Fruit fly (Drosophila melanogaster) whole organism, embryonic: ENCODE measurements around the gene CG13962.

Experiments
- Abd-B ChIP-seq: fragments of 200-800 bp; sonication (Bioruptor generic); optimal IDR thresholded peaks from 2 replicates; lab custom pipeline; 2018; ENCODE audit warnings: missing biosample characterization, mild to moderate bottlenecking, missing genetic modification characterization, moderate library complexity
- CG11723 ChIP-seq: fragments of 200-800 bp; sonication (Bioruptor generic); optimal IDR thresholded peaks from 2 replicates; lab custom pipeline; 2017; ENCODE audit warnings: missing biosample characterization, mild to moderate bottlenecking, missing genetic modification characterization
- CG12299 ChIP-seq: fragments of 200-800 bp; sonication (Bioruptor generic); optimal IDR thresholded peaks from 2 replicates; lab custom pipeline; 2018; ENCODE audit warnings: missing biosample characterization, mild to moderate bottlenecking, missing genetic modification characterization
- CG12659 ChIP-seq: fragments of 200-800 bp; sonication (Bioruptor generic); optimal IDR thresholded peaks from 3 replicates; lab custom pipeline; 2017; ENCODE audit warnings: mild to moderate bottlenecking, missing biosample characterization, missing genetic modification reagents, missing genetic modification characterization
- CG13624 ChIP-seq: fragments of 200-800 bp; sonication (Bioruptor generic); optimal IDR thresholded peaks from 2 replicates; lab custom pipeline; 2016; ENCODE audit warnings: missing biosample characterization, missing genetic modification characterization
- CG17385 ChIP-seq: fragments of 200-800 bp; sonication (Bioruptor generic); optimal IDR thresholded peaks from 3 replicates; lab custom pipeline; 2018; ENCODE audit warnings: missing biosample characterization, mild to moderate bottlenecking, missing genetic modification characterization
- CG18262 ChIP-seq: fragments of 200-800 bp; optimal IDR thresholded peaks from 3 replicates; lab custom pipeline; 2019; ENCODE audit warnings: missing biosample characterization, mild to moderate bottlenecking, missing genetic modification characterization, moderate library complexity
- CG2678 ChIP-seq: fragments of 200-800 bp; sonication (Bioruptor generic); optimal IDR thresholded peaks from 3 replicates; lab custom pipeline; 2019; ENCODE audit warnings: missing biosample characterization, mild to moderate bottlenecking, missing genetic modification characterization, moderate library complexity
- CG31224 ChIP-seq: fragments of 200-800 bp; sonication (Bioruptor generic); IDR thresholded peaks from 2 replicates; pipeline ENCODE4 v1.3.6; 2022; ENCODE audit warnings: missing biosample characterization, missing genetic modification characterization
- CG34376 ChIP-seq: fragments of 200-800 bp; sonication (Bioruptor generic); optimal IDR thresholded peaks from 2 replicates; lab custom pipeline; 2018; ENCODE audit warnings: missing biosample characterization, mild to moderate bottlenecking, missing genetic modification characterization
- CG4424 ChIP-seq: fragments of 200-800 bp; sonication (Bioruptor generic); optimal IDR thresholded peaks from 3 replicates; lab custom pipeline; 2016; ENCODE audit warnings: missing biosample characterization, missing genetic modification characterization
- CG5245 ChIP-seq: fragments of 200-800 bp; sonication (Bioruptor generic); optimal IDR thresholded peaks from 3 replicates; lab custom pipeline; 2016; ENCODE audit warnings: missing biosample characterization, missing genetic modification characterization
- CG6254 ChIP-seq: fragments of 200-800 bp; sonication (Bioruptor generic); optimal IDR thresholded peaks from 3 replicates; lab custom pipeline; 2017; ENCODE audit warnings: mild to moderate bottlenecking, missing biosample characterization, missing genetic modification reagents, missing genetic modification characterization
- CG6683 ChIP-seq: fragments of 200-800 bp; sonication (Bioruptor generic); optimal IDR thresholded peaks from 2 replicates; lab custom pipeline; 2017; ENCODE audit warnings: missing biosample characterization, mild to moderate bottlenecking, missing genetic modification characterization, missing genetic modification reagents
- CG7271 ChIP-seq: fragments of 200-800 bp; sonication (Bioruptor generic); optimal IDR thresholded peaks from 2 replicates; lab custom pipeline; 2018; ENCODE audit warnings: missing biosample characterization, mild to moderate bottlenecking, missing genetic modification characterization, moderate library complexity
- CG7745 ChIP-seq: fragments of 200-800 bp; sonication (Bioruptor generic); optimal IDR thresholded peaks from 2 replicates; lab custom pipeline; 2018; ENCODE audit warnings: missing biosample characterization, mild to moderate bottlenecking, missing genetic modification characterization, moderate library complexity
- CG8944 ChIP-seq: fragments of 200-800 bp; sonication (Bioruptor generic); optimal IDR thresholded peaks from 3 replicates; lab custom pipeline; 2016; ENCODE audit warnings: missing biosample characterization, missing genetic modification characterization
- CG9215 ChIP-seq: fragments of 200-800 bp; sonication (Bioruptor generic); IDR thresholded peaks from 2 replicates; pipeline ENCODE4 v1.3.6; 2022; ENCODE audit warnings: missing biosample characterization, missing genetic modification characterization
- CG9932 ChIP-seq: fragments of 200-800 bp; sonication (Bioruptor generic); IDR thresholded peaks from 2 replicates; pipeline ENCODE4 v1.3.6; 2022; ENCODE audit warnings: missing biosample characterization, missing genetic modification characterization
- CTCF ChIP-seq: fragments of 200-800 bp; sonication (Bioruptor generic); optimal IDR thresholded peaks from 2 replicates; lab custom pipeline; 2017; ENCODE audit warnings: missing biosample characterization, mild to moderate bottlenecking, missing genetic modification characterization, moderate library complexity
- Dad ChIP-seq: fragments of 200-800 bp; sonication (Bioruptor generic); optimal IDR thresholded peaks from 3 replicates; lab custom pipeline; 2016; ENCODE audit warnings: missing biosample characterization, missing genetic modification characterization
- HmgD ChIP-seq: fragments of 200-800 bp; sonication (Bioruptor generic); optimal IDR thresholded peaks from 3 replicates; lab custom pipeline; 2016; ENCODE audit warnings: missing biosample characterization, missing genetic modification characterization
- MBD-R2 ChIP-seq: fragments of 200-800 bp; sonication (Bioruptor generic); IDR thresholded peaks from 2 replicates; pipeline ENCODE4 v1.3.6; 2022; ENCODE audit warnings: missing biosample characterization, missing genetic modification characterization
- MTF-1 ChIP-seq: fragments of 200-800 bp; sonication (Bioruptor generic); optimal IDR thresholded peaks from 2 replicates; lab custom pipeline; 2018; ENCODE audit warnings: missing biosample characterization, mild to moderate bottlenecking, missing genetic modification characterization, borderline replicate concordance
- Med ChIP-seq: fragments of 200-800 bp; sonication (Bioruptor generic); peaks from one replicate; lab custom pipeline; 2016; ENCODE audit warnings: missing biosample characterization, missing genetic modification characterization, mild to moderate bottlenecking, inconsistent platforms, moderate library complexity
- NC2β ChIP-seq: fragments of 200-800 bp; sonication (Bioruptor generic); optimal IDR thresholded peaks from 2 replicates; lab custom pipeline; 2016; ENCODE audit warnings: missing biosample characterization, missing genetic modification characterization
- Neu2 ChIP-seq: fragments of 200-800 bp; sonication (Bioruptor generic); optimal IDR thresholded peaks from 3 replicates; lab custom pipeline; 2016; ENCODE audit warnings: missing biosample characterization, missing genetic modification characterization, borderline replicate concordance
- NfI ChIP-seq: fragments of 200-800 bp; sonication (Bioruptor generic); optimal IDR thresholded peaks from 3 replicates; lab custom pipeline; 2018; ENCODE audit warnings: missing biosample characterization, mild to moderate bottlenecking, missing genetic modification characterization, moderate library complexity
- Oaz ChIP-seq: fragments of 200-800 bp; sonication (Bioruptor generic); IDR thresholded peaks from 2 replicates; pipeline ENCODE4 v1.3.6; 2022; ENCODE audit warnings: missing biosample characterization, missing genetic modification characterization
- Optix ChIP-seq: fragments of 200-800 bp; sonication (Bioruptor generic); IDR thresholded peaks from 3 replicates; pipeline ENCODE4 v1.3.6; 2022; ENCODE audit warnings: missing biosample characterization, missing genetic modification characterization
- Ptx1 ChIP-seq: fragments of 200-800 bp; sonication (Bioruptor generic); IDR thresholded peaks from 2 replicates; pipeline ENCODE4 v1.3.6; 2022; ENCODE audit warnings: missing biosample characterization, missing genetic modification characterization
- Rfx ChIP-seq: fragments of 200-800 bp; sonication (Bioruptor generic); IDR thresholded peaks from 2 replicates; pipeline ENCODE4 v1.3.6; 2022; ENCODE audit warnings: missing biosample characterization, missing genetic modification characterization
- Trl ChIP-seq, 3 experiments: fragments of >200 bp in 2 of 3; fragments of 200-800 bp in 1 of 3; sonication (Bioruptor generic) in 1 of 3; optimal IDR thresholded peaks; 2 replicates in 1 of 3; 3 replicates in 2 of 3; lab custom pipeline; 2016 to 2017; ENCODE audit warnings: missing biosample characterization in 1 of 3, missing genetic modification characterization in 1 of 3
- Vsx1 ChIP-seq: fragments of 200-800 bp; sonication (Bioruptor generic); optimal IDR thresholded peaks from 2 replicates; lab custom pipeline; 2017; ENCODE audit warnings: missing biosample characterization, mild to moderate bottlenecking, missing genetic modification characterization, missing genetic modification reagents
- ab ChIP-seq: fragments of 200-800 bp; sonication (Bioruptor generic); optimal IDR thresholded peaks from 2 replicates; lab custom pipeline; 2016; ENCODE audit warnings: missing biosample characterization, missing genetic modification characterization
- fd3F ChIP-seq: fragments of 200-800 bp; sonication (Bioruptor generic); optimal IDR thresholded peaks from 2 replicates; lab custom pipeline; 2018; ENCODE audit warnings: missing biosample characterization, mild to moderate bottlenecking, missing genetic modification characterization, moderate library complexity
- gem ChIP-seq: fragments of 200-800 bp; sonication (Bioruptor generic); optimal IDR thresholded peaks from 2 replicates; lab custom pipeline; 2019; ENCODE audit warnings: missing biosample characterization, mild to moderate bottlenecking, missing genetic modification characterization, moderate library complexity
- ind ChIP-seq: fragments of 200-800 bp; sonication (Bioruptor generic); optimal IDR thresholded peaks from 3 replicates; lab custom pipeline; 2016; ENCODE audit warnings: missing biosample characterization, missing genetic modification characterization
- insv ChIP-seq, 2 experiments: fragments of 200-800 bp; sonication (Bioruptor generic); optimal IDR thresholded peaks; 3 replicates each; lab custom pipeline; 2016 to 2018; ENCODE audit warnings: missing biosample characterization in 2 of 2, missing genetic modification characterization in 2 of 2
- jumu ChIP-seq: fragments of 200-800 bp; sonication (Bioruptor generic); optimal IDR thresholded peaks from 3 replicates; lab custom pipeline; 2016; ENCODE audit warnings: missing biosample characterization, missing genetic modification characterization
- nau ChIP-seq: fragments of 200-800 bp; sonication (Bioruptor generic); optimal IDR thresholded peaks from 3 replicates; lab custom pipeline; 2017; ENCODE audit warnings: missing biosample characterization, mild to moderate bottlenecking, missing genetic modification characterization, missing genetic modification reagents
- run ChIP-seq: fragments of 200-800 bp; sonication (Bioruptor generic); optimal IDR thresholded peaks from 3 replicates; lab custom pipeline; 2018; ENCODE audit warnings: missing biosample characterization, mild to moderate bottlenecking, missing genetic modification characterization
- sc ChIP-seq, 3 experiments: fragments of >200 bp in 2 of 3; fragments of 200-800 bp in 1 of 3; sonication (Bioruptor generic) in 1 of 3; optimal IDR thresholded peaks; 2 replicates in 2 of 3; 3 replicates in 1 of 3; lab custom pipeline; 2017; ENCODE audit warnings: mild to moderate bottlenecking in 1 of 3, missing biosample characterization in 1 of 3, missing genetic modification characterization in 1 of 3, missing genetic modification reagents in 1 of 3
- schlank ChIP-seq: fragments of 200-800 bp; sonication (Bioruptor generic); optimal IDR thresholded peaks from 2 replicates; lab custom pipeline; 2018; ENCODE audit warnings: missing biosample characterization, mild to moderate bottlenecking, missing genetic modification characterization
- sna ChIP-seq: fragments of 200-800 bp; sonication (Bioruptor generic); IDR thresholded peaks from 2 replicates; pipeline ENCODE4 v1.3.6; 2022; ENCODE audit warnings: missing biosample characterization, missing genetic modification characterization; ENCODE audit not compliant: partially characterized antibody
- sqz ChIP-seq: fragments of 200-800 bp; sonication (Bioruptor generic); optimal IDR thresholded peaks from 3 replicates; lab custom pipeline; 2018; ENCODE audit warnings: missing biosample characterization, mild to moderate bottlenecking, missing genetic modification characterization
- tap ChIP-seq: fragments of 200-800 bp; optimal IDR thresholded peaks from 3 replicates; lab custom pipeline; 2019; ENCODE audit warnings: missing biosample characterization, mild to moderate bottlenecking, missing genetic modification characterization, moderate library complexity
- toy ChIP-seq: fragments of 200-800 bp; sonication (Bioruptor generic); IDR thresholded peaks from 2 replicates; pipeline ENCODE4 v1.3.6; 2022; ENCODE audit warnings: missing biosample characterization, missing genetic modification characterization
- vvl ChIP-seq: fragments of 200-800 bp; sonication (Bioruptor generic); IDR thresholded peaks from 2 replicates; pipeline ENCODE4 v1.3.6; 2022; ENCODE audit warnings: missing biosample characterization, missing genetic modification characterization
- wek ChIP-seq: fragments of 200-800 bp; sonication (Bioruptor generic); optimal IDR thresholded peaks from 3 replicates; lab custom pipeline; 2018; ENCODE audit warnings: missing biosample characterization, mild to moderate bottlenecking, missing genetic modification characterization, moderate library complexity
- z ChIP-seq: fragments of 200-800 bp; sonication (Bioruptor generic); IDR thresholded peaks from 3 replicates; pipeline ENCODE4 v1.3.6; 2022; ENCODE audit warnings: missing biosample characterization, missing genetic modification characterization

Gene CG13962

DNA sequence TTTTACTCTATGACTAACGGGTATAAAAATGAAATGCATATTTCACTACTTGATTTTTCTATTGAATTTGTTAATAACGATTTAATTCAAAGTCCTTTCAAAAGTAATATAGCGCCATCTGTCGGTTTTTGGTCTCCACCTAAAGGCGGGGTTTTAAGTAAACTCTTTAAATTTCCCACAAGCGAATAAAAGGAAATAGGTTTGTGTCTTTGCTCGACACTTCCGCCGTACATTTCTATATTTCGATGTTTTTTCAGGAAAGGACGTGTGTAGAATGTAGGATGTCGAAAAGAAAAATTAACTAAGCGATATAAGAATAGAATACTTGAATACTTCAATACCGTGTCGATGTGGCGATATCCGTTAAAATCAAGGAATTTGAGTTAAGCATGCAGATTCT, 2.8 kb upstream of the CG13962 start (continued):
- TF ChIP-seq fd3F (no peak), MTF-1 (GFP tag; lab: Kevin White, UChicago) (no peak), Ptx1 (GFP tag; lab: Robert Waterston, UW) (no peak), CG9215 (GFP tag; lab: Robert Waterston, UW) (no peak), CTCF (GFP tag; lab: Kevin White, UChicago) (peak; percentile 94), sc (optimal IDR thresholded peaks at IDR 0.05; lab: Kevin White, UChicago) (no peak), sc (GFP tag; optimal IDR thresholded peaks at IDR 0.05; lab: Kevin White, UChicago) (no peak), CG11723 (GFP tag; lab: Kevin White, UChicago) (no peak), wek (GFP tag; lab: Kevin White, UChicago) (no peak), CG12659 (GFP tag; lab: Kevin White, UChicago) (peak; percentile 0), z (GFP tag; lab: Robert Waterston, UW) (no peak), nau (GFP tag; lab: Kevin White, UChicago) (no peak), Vsx1 (GFP tag; lab: Kevin White, UChicago) (no peak), CG7271 (tag; lab: Kevin White, UChicago) (no peak), ab (GFP tag; lab: Kevin White, UChicago) (no peak), Abd-B (GFP tag; lab: Kevin White, UChicago) (no peak), CG6683 (GFP tag; lab: Kevin White, UChicago) (no peak), CG31224 (GFP tag; lab: Robert Waterston, UW) (no peak), CG12299 (tag; lab: Kevin White, UChicago) (no peak), schlank (no peak), jumu (GFP tag; lab: Kevin White, UChicago) (no peak), CG5245 (peak; percentile 20), toy (GFP tag; lab: Robert Waterston, UW) (no peak), sqz (GFP tag; lab: Kevin White, UChicago) (no peak), CG7745 (tag; lab: Kevin White, UChicago) (no peak), NfI (GFP tag; lab: Kevin White, UChicago) (peak; percentile 23), ind (no peak), tap (tag; lab: Kevin White, UChicago) (no peak), MBD-R2 (GFP tag; lab: Robert Waterston, UW) (no peak), gem (tag; lab: Kevin White, UChicago) (peak; percentile 33), Med (GFP tag; lab: Kevin White, UChicago) (peak; percentile 76), CG17385 (GFP tag; lab: Kevin White, UChicago) (no peak), Oaz (GFP tag; lab: Robert Waterston, UW) (no peak), CG13624 (GFP tag; lab: Kevin White, UChicago) (no peak), HmgD (GFP tag; lab: Kevin White, UChicago) (peak; percentile 43), NC2β (GFP tag; lab: Kevin White, UChicago) (peak; percentile 13), CG6254 (GFP tag; lab: Kevin White, UChicago) (no peak), CG8944 (no peak), Optix (GFP tag; lab: Robert Waterston, UW) (no peak), CG9932 (no peak), run (no peak), Neu2 (GFP tag; lab: Kevin White, UChicago) (no peak), CG18262 (peak; percentile 18), Trl (optimal IDR thresholded peaks at IDR 0.05; lab: Kevin White, UChicago) (no peak), Trl (GFP tag; optimal IDR thresholded peaks at IDR 0.05; lab: Kevin White, UChicago) (peak; percentile 20), vvl (no peak; the same call in 1 of the 2 replicates), CG34376 (GFP tag; lab: Kevin White, UChicago) (no peak), insv (GFP tag; optimal IDR thresholded peaks at IDR 0.05; lab: Kevin White, UChicago) (peak in 1 of 2 experiments; percentile 74), CG2678 (tag; lab: Kevin White, UChicago) (no peak), CG4424 (GFP tag; lab: Kevin White, UChicago) (peak; percentile 12), Rfx (GFP tag; lab: Robert Waterston, UW) (peak; percentile 41), Dad (GFP tag; lab: Kevin White, UChicago) (no peak), sna (GFP tag; lab: Robert Waterston, UW) (no peak)
